Comparison of ENCODE assay signal across 5 fruit fly cellular contexts in genomic region chr3L:12843056-12843799, dm6.
TF ChIP-seq lines count a peak whose summit lies in the region.

TSS of gene nebu (minus strand) at chr3L:12843106.

- peak; percentile 38 for TF ChIP-seq CTCF in whole organism, embryonic (GFP tag; optimal IDR thresholded peaks at IDR 0.05; lab: Kevin White, UChicago)

TF ChIP-seq in whole organism, adult, 20 proteins besides CTCF, POLR2A, EP300 and RAD21 (continues in another document):
- TF ChIP-seq tj (GFP tag; optimal IDR thresholded peaks at IDR 0.05; lab: Kevin White, UChicago) (peak; percentile 88), kay (GFP tag; lab: Kevin White, UChicago; ENCODE audit: borderline replicate concordance) (peak; percentile 93), CG11617 (GFP tag; optimal IDR thresholded peaks at IDR 0.05; lab: Kevin White, UChicago) (peak; percentile 98), Crg-1 (GFP tag; optimal IDR thresholded peaks at IDR 0.05; lab: Kevin White, UChicago) (peak; percentile 95), CG14711 (tag; optimal IDR thresholded peaks at IDR 0.05; lab: Kevin White, UChicago) (peak; percentile 94), bab1 (GFP tag; optimal IDR thresholded peaks at IDR 0.05; lab: Kevin White, UChicago) (peak; percentile 97), CG5204 (GFP tag; optimal IDR thresholded peaks at IDR 0.05; lab: Kevin White, UChicago) (peak; percentile 98), pad (GFP tag; optimal IDR thresholded peaks at IDR 0.05; lab: Kevin White, UChicago) (peak; percentile 87), Clk (GFP tag; optimal IDR thresholded peaks at IDR 0.05; lab: Kevin White, UChicago) (peak; percentile 98), ovo (GFP tag; optimal IDR thresholded peaks at IDR 0.05; lab: Kevin White, UChicago) (peak; percentile 88), CG7101 (tag; optimal IDR thresholded peaks at IDR 0.05; lab: Kevin White, UChicago) (peak; percentile 97), Mnt (GFP tag; optimal IDR thresholded peaks at IDR 0.05; lab: Kevin White, UChicago) (peak; percentile 91), toe (GFP tag; optimal IDR thresholded peaks at IDR 0.05; lab: Kevin White, UChicago) (peak; percentile 97), CG33017 (tag; optimal IDR thresholded peaks at IDR 0.05; lab: Kevin White, UChicago) (peak; percentile 99), cnc (optimal IDR thresholded peaks at IDR 0.05; lab: Kevin White, UChicago) (no peak), Hr96 (GFP tag; optimal IDR thresholded peaks at IDR 0.05; lab: Kevin White, UChicago) (peak; percentile 98), cic (GFP tag; optimal IDR thresholded peaks at IDR 0.05; lab: Kevin White, UChicago) (peak; percentile 94), CG12768 (GFP tag; optimal IDR thresholded peaks at IDR 0.05; lab: Kevin White, UChicago) (peak; percentile 98)

TF ChIP-seq in whole organism, embryonic, 481 proteins besides CTCF, POLR2A, EP300 and RAD21 (continues in another document):
- TF ChIP-seq sens-2 (GFP tag; IDR thresholded peaks at IDR 0.05; lab: Robert Waterston, UW) (peak; percentile 81; the same call in 1 of the 2 replicates), CG17361 (GFP tag; IDR thresholded peaks at IDR 0.05; lab: Robert Waterston, UW) (peak; percentile 94), CG32767 (GFP tag; IDR thresholded peaks at IDR 0.05; lab: Robert Waterston, UW) (peak; percentile 93), Ravus (GFP tag; IDR thresholded peaks at IDR 0.05; lab: Robert Waterston, UW) (peak; percentile 93), CG14667 (GFP tag; IDR thresholded peaks at IDR 0.05; lab: Robert Waterston, UW) (no peak; the same call in 1 of the 2 replicates), Max (GFP tag; optimal IDR thresholded peaks at IDR 0.05; lab: Kevin White, UChicago) (peak; percentile 94), ftz-f1 (GFP tag; optimal IDR thresholded peaks at IDR 0.05; lab: Kevin White, UChicago) (peak; percentile 72), slp2 (GFP tag; optimal IDR thresholded peaks at IDR 0.05; lab: Kevin White, UChicago) (peak; percentile 92), Bdp1 (GFP tag; optimal IDR thresholded peaks at IDR 0.05; lab: Kevin White, UChicago) (peak; percentile 88), Lpt (GFP tag; optimal IDR thresholded peaks at IDR 0.05; lab: Kevin White, UChicago) (no peak), ranshi (GFP tag; IDR thresholded peaks at IDR 0.05; lab: Robert Waterston, UW) (peak; percentile 96), CG15269 (tag; optimal IDR thresholded peaks at IDR 0.05; lab: Kevin White, UChicago) (peak; percentile 97), Dll (GFP tag; IDR thresholded peaks at IDR 0.05; lab: Robert Waterston, UW; ENCODE audit: partially characterized antibody) (no peak), CG14710 (tag; optimal IDR thresholded peaks at IDR 0.05; lab: Kevin White, UChicago) (peak; percentile 78), ewg (GFP tag; optimal IDR thresholded peaks at IDR 0.05; lab: Kevin White, UChicago) (peak; percentile 87), zen2 (GFP tag; IDR thresholded peaks at IDR 0.05; lab: Robert Waterston, UW; ENCODE audit: partially characterized antibody) (no peak), Ptx1 (GFP tag; IDR thresholded peaks at IDR 0.05; lab: Robert Waterston, UW) (peak; percentile 97), al (GFP tag; IDR thresholded peaks at IDR 0.05; lab: Robert Waterston, UW) (peak; percentile 97; the same call in 1 of the 2 replicates)

TF ChIP-seq in whole organism, prepupa, 60 proteins besides CTCF, POLR2A, EP300 and RAD21 (continues in another document):
- TF ChIP-seq CG11762 (GFP tag; optimal IDR thresholded peaks at IDR 0.05; lab: Kevin White, UChicago; ENCODE audit: insufficient read depth) = peak; percentile 98
- peak; percentile 93 for TF ChIP-seq CG6276 (GFP tag; optimal IDR thresholded peaks at IDR 0.05; lab: Kevin White, UChicago)
- peak; percentile 98 for TF ChIP-seq eg (GFP tag; IDR thresholded peaks at IDR 0.05; lab: Robert Waterston, UW)
- peak; percentile 98 for TF ChIP-seq CG8632 (GFP tag; optimal IDR thresholded peaks at IDR 0.05; lab: Kevin White, UChicago)
- peak; percentile 98 for TF ChIP-seq CG7368 (GFP tag; optimal IDR thresholded peaks at IDR 0.05; lab: Kevin White, UChicago)
- TF ChIP-seq esn (GFP tag; optimal IDR thresholded peaks at IDR 0.05; lab: Kevin White, UChicago) = peak; percentile 99
- peak; percentile 93 for TF ChIP-seq CG16779 (tag; optimal IDR thresholded peaks at IDR 0.05; lab: Kevin White, UChicago)
- TF ChIP-seq cyc (GFP tag; optimal IDR thresholded peaks at IDR 0.05; lab: Kevin White, UChicago) = peak; percentile 99
- TF ChIP-seq Ets21C (GFP tag; optimal IDR thresholded peaks at IDR 0.05; lab: Kevin White, UChicago) = peak; percentile 99
- TF ChIP-seq CG11294 (GFP tag; IDR thresholded peaks at IDR 0.05; lab: Robert Waterston, UW) = peak; percentile 97
- peak; percentile 99 for TF ChIP-seq topi (GFP tag; optimal IDR thresholded peaks at IDR 0.05; lab: Kevin White, UChicago)
- TF ChIP-seq CG11902 (GFP tag; optimal IDR thresholded peaks at IDR 0.05; lab: Kevin White, UChicago) = peak; percentile 98
- TF ChIP-seq CG15336 (GFP tag; IDR thresholded peaks at IDR 0.05; lab: Robert Waterston, UW) = peak; percentile 97
- TF ChIP-seq net (GFP tag; optimal IDR thresholded peaks at IDR 0.05; lab: Kevin White, UChicago) = peak; percentile 99
- TF ChIP-seq vri (GFP tag; optimal IDR thresholded peaks at IDR 0.05; lab: Kevin White, UChicago) = peak; percentile 98
- TF ChIP-seq CG4318 (GFP tag; optimal IDR thresholded peaks at IDR 0.05; lab: Kevin White, UChicago) = peak; percentile 95
- peak; percentile 97 for TF ChIP-seq CG8119 (GFP tag; IDR thresholded peaks at IDR 0.05; lab: Robert Waterston, UW)
- peak; percentile 99 for TF ChIP-seq Hr39 (GFP tag; optimal IDR thresholded peaks at IDR 0.05; lab: Kevin White, UChicago)
- TF ChIP-seq Sox14 (GFP tag; optimal IDR thresholded peaks at IDR 0.05; lab: Kevin White, UChicago) = peak; percentile 99

TF ChIP-seq in whole organism, pupa, 21 proteins besides CTCF, POLR2A, EP300 and RAD21:
- TF ChIP-seq D1 (tag; optimal IDR thresholded peaks at IDR 0.05; lab: Kevin White, UChicago) (peak; percentile 95), CG34367 (tag; optimal IDR thresholded peaks at IDR 0.05; lab: Kevin White, UChicago) (peak; percentile 97), Ets98B (GFP tag; IDR thresholded peaks at IDR 0.05; lab: Robert Waterston, UW) (peak; percentile 98), fd96Ca (GFP tag; IDR thresholded peaks at IDR 0.05; lab: Robert Waterston, UW) (no peak; the same call in none of the 3 replicates), CG9948 (tag; optimal IDR thresholded peaks at IDR 0.05; lab: Kevin White, UChicago) (peak; percentile 96), rn (GFP tag; IDR thresholded peaks at IDR 0.05; lab: Robert Waterston, UW) (peak; percentile 95), CG4496 (GFP tag; IDR thresholded peaks at IDR 0.05; lab: Robert Waterston, UW) (peak; percentile 99), EcR (GFP tag; optimal IDR thresholded peaks at IDR 0.05; lab: Kevin White, UChicago) (peak; percentile 28), CG15710 (tag; optimal IDR thresholded peaks at IDR 0.05; lab: Kevin White, UChicago) (peak; percentile 97), Pif1A (GFP tag; optimal IDR thresholded peaks at IDR 0.05; lab: Kevin White, UChicago) (peak; percentile 98), CG12605 (GFP tag; IDR thresholded peaks at IDR 0.05; lab: Robert Waterston, UW) (peak; percentile 96), Pif1B (GFP tag; optimal IDR thresholded peaks at IDR 0.05; lab: Kevin White, UChicago) (peak; percentile 95), CG17806 (tag; optimal IDR thresholded peaks at IDR 0.05; lab: Kevin White, UChicago) (peak; percentile 98), CG8159 (tag; optimal IDR thresholded peaks at IDR 0.05; lab: Kevin White, UChicago) (peak; percentile 98), CG13204 (GFP tag; optimal IDR thresholded peaks at IDR 0.05; lab: Kevin White, UChicago) (no peak), Snoo (tag; optimal IDR thresholded peaks at IDR 0.05; lab: Kevin White, UChicago) (peak; percentile 98), gl (tag; optimal IDR thresholded peaks at IDR 0.05; lab: Kevin White, UChicago) (peak; percentile 94), CG10348 (GFP tag; IDR thresholded peaks at IDR 0.05; lab: Robert Waterston, UW) (peak; percentile 91), CG8301 (tag; optimal IDR thresholded peaks at IDR 0.05; lab: Kevin White, UChicago) (peak; percentile 95), CG32121 (GFP tag; IDR thresholded peaks at IDR 0.05; lab: Robert Waterston, UW) (peak; percentile 98), CG14655 (GFP tag; optimal IDR thresholded peaks at IDR 0.05; lab: Kevin White, UChicago) (peak; percentile 97)

TF ChIP-seq in whole organism, wandering third instar larva, 38 proteins besides CTCF, POLR2A, EP300 and RAD21 (continues in another document):
- TF ChIP-seq Jra (GFP tag; optimal IDR thresholded peaks at IDR 0.05; lab: Kevin White, UChicago) (peak; percentile 97), N (GFP tag; optimal IDR thresholded peaks at IDR 0.05; lab: Kevin White, UChicago) (no peak), Abd-B (GFP tag; optimal IDR thresholded peaks at IDR 0.05; lab: Kevin White, UChicago) (no peak), pan (optimal IDR thresholded peaks at IDR 0.05; lab: Kevin White, UChicago) (no peak), br (GFP tag; optimal IDR thresholded peaks at IDR 0.05; lab: Kevin White, UChicago) (peak; percentile 99), sv (GFP tag; optimal IDR thresholded peaks at IDR 0.05; lab: Kevin White, UChicago) (peak; percentile 98), Myc (optimal IDR thresholded peaks at IDR 0.05; lab: Kevin White, UChicago) (no peak), Hnf4 (GFP tag; optimal IDR thresholded peaks at IDR 0.05; lab: Kevin White, UChicago) (peak; percentile 99), Sp1 (GFP tag; optimal IDR thresholded peaks at IDR 0.05; lab: Kevin White, UChicago) (peak; percentile 97), CG9705 (GFP tag; optimal IDR thresholded peaks at IDR 0.05; lab: Kevin White, UChicago) (peak; percentile 91), brk (GFP tag; optimal IDR thresholded peaks at IDR 0.05; lab: Kevin White, UChicago) (peak; percentile 98), dsf (GFP tag; optimal IDR thresholded peaks at IDR 0.05; lab: Kevin White, UChicago; ENCODE audit: borderline replicate concordance) (peak; percentile 89), Rel (GFP tag; optimal IDR thresholded peaks at IDR 0.05; lab: Kevin White, UChicago) (peak; percentile 96), Rel (tag; optimal IDR thresholded peaks at IDR 0.05; lab: Kevin White, UChicago) (peak; percentile 87), usp (GFP tag; optimal IDR thresholded peaks at IDR 0.05; lab: Kevin White, UChicago) (no peak), HLH106 (tag; optimal IDR thresholded peaks at IDR 0.05; lab: Kevin White, UChicago) (peak; percentile 98), Dfd (GFP tag; optimal IDR thresholded peaks at IDR 0.05; lab: Kevin White, UChicago) (no peak), psq (GFP tag; optimal IDR thresholded peaks at IDR 0.05; lab: Kevin White, UChicago) (peak; percentile 97), jim (GFP tag; optimal IDR thresholded peaks at IDR 0.05; lab: Kevin White, UChicago) (peak; percentile 46), Vsx2 (GFP tag; optimal IDR thresholded peaks at IDR 0.05; lab: Kevin White, UChicago; ENCODE audit: partially characterized antibody) (no peak), ey (GFP tag; optimal IDR thresholded peaks at IDR 0.05; lab: Kevin White, UChicago) (peak; percentile 99), dl (GFP tag; optimal IDR thresholded peaks at IDR 0.05; lab: Kevin White, UChicago; ENCODE audit: insufficient read depth in 1 of 2, partially characterized antibody in 2 of 2) (no peak), rgr (GFP tag; optimal IDR thresholded peaks at IDR 0.05; lab: Kevin White, UChicago) (peak; percentile 99)
